Worm (Caenorhabditis elegans): ENCODE data around the gene ZK1290.10.

ZK1290.10 gene

ce11 chrII:7534934-7535333 is 18.8 kb downstream of the ZK1290.10 start, which contains the start of gene ZK1290.13:
Gene ZK1290.13 (plus strand): TSS chrII:7535006.
- TF ChIP-seq unc-39 (tag; optimal IDR thresholded peaks at IDR 0.05): no peak
- no peak for TF ChIP-seq M03D4.4 (tag; optimal IDR thresholded peaks at IDR 0.05)
- no peak for TF ChIP-seq nhr-2 (tag; optimal IDR thresholded peaks at IDR 0.05)
- TF ChIP-seq nhr-237 (tag; optimal IDR thresholded peaks at IDR 0.05): no peak
- no peak for TF ChIP-seq lin-32 (GFP tag; optimal IDR thresholded peaks at IDR 0.05)
- no peak for TF ChIP-seq ceh-43 (GFP tag; optimal IDR thresholded peaks at IDR 0.05)
- TF ChIP-seq ceh-39 (tag; optimal IDR thresholded peaks at IDR 0.05): no peak
- no peak for TF ChIP-seq bed-3 (GFP tag; optimal IDR thresholded peaks at IDR 0.05)
- no peak for TF ChIP-seq hlh-1 (tag; optimal IDR thresholded peaks at IDR 0.05)
- TF ChIP-seq elt-3 (tag; optimal IDR thresholded peaks at IDR 0.05): no peak

- TF ChIP-seq nhr-237 (tag; optimal IDR thresholded peaks at IDR 0.05): no peak
- TF ChIP-seq elt-1 (tag; optimal IDR thresholded peaks at IDR 0.05; ENCODE audit: borderline replicate concordance, insufficient read depth): peak; percentile 82
Measured at ce11 chrII:7534369-7534768, 19.3 kb downstream of the ZK1290.10 start, which contains the start of gene wrt-10. Gene wrt-10 (minus strand): TSS chrII:7534563.

ce11 chrII:7531478-7531877 is 22.2 kb downstream of the ZK1290.10 start:
- no peak for TF ChIP-seq nhr-237 (tag; optimal IDR thresholded peaks at IDR 0.05)
- no peak for TF ChIP-seq mep-1 (tag; optimal IDR thresholded peaks at IDR 0.05)
- TF ChIP-seq elt-3 (tag; optimal IDR thresholded peaks at IDR 0.05): no peak
- TF ChIP-seq mab-5 (tag; optimal IDR thresholded peaks at IDR 0.05): no peak
- TF ChIP-seq nhr-2 (tag; optimal IDR thresholded peaks at IDR 0.05): no peak
- no peak for TF ChIP-seq hlh-1 (tag; optimal IDR thresholded peaks at IDR 0.05)
- no peak for TF ChIP-seq lsy-2 (tag; optimal IDR thresholded peaks at IDR 0.05)
- TF ChIP-seq lin-32 (GFP tag; optimal IDR thresholded peaks at IDR 0.05): no peak
- TF ChIP-seq ceh-83 (GFP tag; optimal IDR thresholded peaks at IDR 0.05): no peak

ce11 chrII:7530944-7531343 is 22.8 kb downstream of the ZK1290.10 start, which contains the start of gene wrt-1:
Gene wrt-1 (plus strand): TSS chrII:7530996.
- peak; percentile 13 for TF ChIP-seq ham-2 (GFP tag; optimal IDR thresholded peaks at IDR 0.05)
- no peak for TF ChIP-seq nhr-237 (tag; optimal IDR thresholded peaks at IDR 0.05)

- peak; percentile 62 for TF ChIP-seq hlh-1 (tag; optimal IDR thresholded peaks at IDR 0.05)
- no peak for TF ChIP-seq M03D4.4 (tag; optimal IDR thresholded peaks at IDR 0.05)
- peak; percentile 70 for TF ChIP-seq unc-120 (tag; optimal IDR thresholded peaks at IDR 0.05; ENCODE audit: poor library complexity, severe bottlenecking)
- TF ChIP-seq tbx-8 (GFP tag; optimal IDR thresholded peaks at IDR 0.05): no peak
- peak; percentile 46 for TF ChIP-seq nhr-237 (tag; optimal IDR thresholded peaks at IDR 0.05)
- TF ChIP-seq zip-8 (tag; optimal IDR thresholded peaks at IDR 0.05): no peak
- TF ChIP-seq lin-32 (GFP tag; optimal IDR thresholded peaks at IDR 0.05): no peak
- TF ChIP-seq unc-62 (GFP tag; optimal IDR thresholded peaks at IDR 0.05): peak; percentile 76
- TF ChIP-seq mep-1 (tag; optimal IDR thresholded peaks at IDR 0.05): no peak
- no peak for TF ChIP-seq bed-3 (GFP tag; optimal IDR thresholded peaks at IDR 0.05)
Measured at ce11 chrII:7529078-7529683, 24.5 kb downstream of the ZK1290.10 start, which contains the start of gene ZK1290.5. Gene ZK1290.5 (plus strand): TSS chrII:7529643.

ce11 chrII:7528210-7528609 is 25.5 kb downstream of the ZK1290.10 start:
- no peak for TF ChIP-seq nhr-76 (tag; optimal IDR thresholded peaks at IDR 0.05)
- TF ChIP-seq cnd-1 (tag; optimal IDR thresholded peaks at IDR 0.05): no peak
- TF ChIP-seq ces-1 (GFP tag; optimal IDR thresholded peaks at IDR 0.05): no peak
- TF ChIP-seq M03D4.4 (tag; optimal IDR thresholded peaks at IDR 0.05): no peak
- no peak for TF ChIP-seq mep-1 (tag; optimal IDR thresholded peaks at IDR 0.05)
- TF ChIP-seq nhr-237 (tag; optimal IDR thresholded peaks at IDR 0.05): no peak
- no peak for TF ChIP-seq nhr-12 (tag; optimal IDR thresholded peaks at IDR 0.05)
- TF ChIP-seq nhr-2 (tag; optimal IDR thresholded peaks at IDR 0.05): no peak
- no peak for TF ChIP-seq lin-32 (GFP tag; optimal IDR thresholded peaks at IDR 0.05)
- no peak for TF ChIP-seq ceh-39 (tag; optimal IDR thresholded peaks at IDR 0.05)
- TF ChIP-seq unc-62 (GFP tag; optimal IDR thresholded peaks at IDR 0.05): no peak
- TF ChIP-seq unc-120 (tag; optimal IDR thresholded peaks at IDR 0.05; ENCODE audit: poor library complexity, severe bottlenecking): no peak
- no peak for TF ChIP-seq flh-1 (GFP tag; optimal IDR thresholded peaks at IDR 0.05)
- TF ChIP-seq bed-3 (GFP tag; optimal IDR thresholded peaks at IDR 0.05): no peak
- no peak for TF ChIP-seq lsy-2 (tag; optimal IDR thresholded peaks at IDR 0.05)
- TF ChIP-seq unc-39 (tag; optimal IDR thresholded peaks at IDR 0.05): no peak
- no peak for TF ChIP-seq ceh-43 (GFP tag; optimal IDR thresholded peaks at IDR 0.05)

ce11 chrII:7525458-7525857 is 28.2 kb downstream of the ZK1290.10 start, which contains the start of the genes ZK1290.7 and rnh-1.1:
Gene ZK1290.7 (minus strand): TSS chrII:7525558.
Gene rnh-1.1 (plus strand): TSS chrII:7525738.
- TF ChIP-seq nhr-2 (tag; optimal IDR thresholded peaks at IDR 0.05) (no peak), ham-2 (GFP tag; optimal IDR thresholded peaks at IDR 0.05) (no peak), nhr-12 (tag; optimal IDR thresholded peaks at IDR 0.05) (no peak), bed-3 (GFP tag; optimal IDR thresholded peaks at IDR 0.05) (no peak), mab-5 (tag; optimal IDR thresholded peaks at IDR 0.05) (no peak), nhr-76 (tag; optimal IDR thresholded peaks at IDR 0.05) (no peak), cnd-1 (tag; optimal IDR thresholded peaks at IDR 0.05) (no peak), mep-1 (tag; optimal IDR thresholded peaks at IDR 0.05) (no peak), sem-2 (GFP tag; optimal IDR thresholded peaks at IDR 0.05) (no peak), unc-120 (tag; optimal IDR thresholded peaks at IDR 0.05; ENCODE audit: poor library complexity, severe bottlenecking) (no peak), snpc-4 (tag; optimal IDR thresholded peaks at IDR 0.05) (no peak), blmp-1 (tag; optimal IDR thresholded peaks at IDR 0.05) (no peak), ces-1 (GFP tag; optimal IDR thresholded peaks at IDR 0.05) (no peak), ztf-11 (tag; optimal IDR thresholded peaks at IDR 0.05) (no peak), nhr-237 (tag; optimal IDR thresholded peaks at IDR 0.05) (no peak), nhr-28 (tag; optimal IDR thresholded peaks at IDR 0.05) (no peak)

Data from whole organism, mixed stage, embryonic.